Worm (Caenorhabditis elegans): ENCODE results near the gene pgap-3.

pgap-3 gene

DNA sequence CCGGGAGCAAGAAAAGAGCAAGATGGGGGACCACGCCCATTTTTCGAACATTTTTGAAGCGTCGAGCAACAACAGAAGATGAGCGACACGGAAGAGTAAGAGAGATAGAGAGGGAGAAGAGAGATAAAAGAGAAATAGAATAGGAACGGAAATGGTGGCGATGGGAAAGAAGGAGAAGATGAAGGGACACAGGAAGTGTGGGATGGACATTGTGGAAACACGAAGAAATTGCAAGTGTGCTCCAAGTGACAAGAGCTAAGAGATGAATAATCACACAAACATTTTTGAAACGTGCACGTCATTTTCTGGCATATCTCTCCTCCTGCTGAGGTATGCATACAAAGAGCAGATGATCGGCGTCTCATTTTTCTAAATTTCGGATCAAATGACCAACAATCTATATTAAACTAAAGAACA is 17.2 kb downstream of the pgap-3 start (continued):
- TF ChIP-seq F13H6.1 (tag; optimal IDR thresholded peaks at IDR 0.05): peak; percentile 91

DNA sequence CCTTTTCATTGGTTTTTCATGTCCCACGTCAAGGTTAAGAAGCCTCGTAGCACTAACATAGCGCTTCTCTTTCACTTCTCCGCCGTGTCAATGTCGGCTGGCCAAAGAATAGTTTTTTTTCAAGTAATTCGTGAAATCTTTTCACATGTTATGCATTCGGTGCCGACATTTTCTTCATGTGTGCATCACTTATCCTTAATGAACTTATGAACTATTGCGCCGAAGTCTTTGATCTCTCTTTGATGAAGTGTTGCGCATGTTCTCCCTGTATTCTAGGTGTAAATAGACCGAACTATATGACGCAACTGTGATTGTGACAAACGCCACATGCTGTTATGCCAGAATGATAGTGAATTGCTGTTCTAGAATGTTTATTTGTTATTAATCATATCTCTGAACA is 25.6 kb downstream of the pgap-3 start:
- TF ChIP-seq nhr-129 (tag; optimal IDR thresholded peaks at IDR 0.05) (peak; percentile 51), lin-13 (GFP tag; optimal IDR thresholded peaks at IDR 0.05) (no peak), alr-1 (tag; optimal IDR thresholded peaks at IDR 0.05) (no peak), nhr-21 (tag; optimal IDR thresholded peaks at IDR 0.05) (peak; percentile 46), sem-4 (tag; optimal IDR thresholded peaks at IDR 0.05) (no peak), nhr-25 (tag; optimal IDR thresholded peaks at IDR 0.05) (peak; percentile 54)

DNA sequence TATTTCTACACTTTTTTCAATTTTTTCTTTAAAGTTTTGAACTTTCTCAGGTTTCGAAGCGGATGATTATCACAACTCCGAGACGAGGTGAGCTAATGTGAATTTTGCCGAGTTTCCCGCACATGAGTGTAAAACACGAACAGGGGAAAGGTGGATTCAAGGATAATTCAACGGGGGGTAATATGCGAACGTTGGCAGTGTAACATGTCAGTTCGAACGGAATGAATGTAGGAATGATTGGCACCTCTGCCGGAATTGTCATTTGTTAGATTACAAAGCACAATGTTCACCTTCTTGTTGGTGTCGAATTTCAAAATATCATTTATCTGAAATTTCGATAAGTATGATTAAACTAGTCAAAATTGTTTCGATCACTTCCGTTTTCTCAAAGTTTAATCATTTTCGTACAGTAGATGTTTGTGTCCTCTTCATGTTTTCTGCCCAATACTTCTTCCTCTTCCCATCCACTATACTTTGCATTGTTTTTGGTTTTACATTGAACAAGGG is 28.7 kb downstream of the pgap-3 start, which contains the start of gene picc-1:
Gene picc-1 (plus strand): TSS at position 51 of the 507 bp plus-strand sequence.
- TF ChIP-seq snpc-4 (tag; optimal IDR thresholded peaks at IDR 0.05) (no peak), Y55F3AM.14 (GFP tag; optimal IDR thresholded peaks at IDR 0.05) (no peak), nhr-25 (tag; optimal IDR thresholded peaks at IDR 0.05) (peak; percentile 18), nhr-21 (tag; optimal IDR thresholded peaks at IDR 0.05) (peak; percentile 28), lsy-2 (tag; optimal IDR thresholded peaks at IDR 0.05) (peak in 1 of 2 experiments; percentile 32)

DNA sequence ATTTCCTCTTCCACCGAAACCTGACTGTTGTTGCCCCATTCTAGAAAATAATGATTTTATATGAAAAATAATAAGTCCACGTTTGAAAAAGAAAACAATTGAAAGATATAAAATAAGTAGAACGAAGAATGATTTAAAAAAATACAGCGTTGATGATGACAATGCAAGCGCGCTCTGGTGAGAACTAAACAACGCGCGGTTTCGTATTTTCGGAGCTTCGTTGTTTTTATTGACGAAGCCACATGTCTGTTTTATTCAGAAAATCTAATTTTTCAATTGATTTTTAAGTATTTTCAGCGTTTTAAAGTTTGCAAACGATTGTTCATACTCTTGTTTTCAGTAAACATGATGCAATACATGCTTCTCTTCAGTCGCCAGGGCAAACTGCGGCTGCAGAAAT is 30.1 kb downstream of the pgap-3 start, which contains the start of the genes rpt-2 and aps-1:
Gene rpt-2 (minus strand): TSS at position 40 of the 400 bp plus-strand sequence.
Gene aps-1 (plus strand): TSS at position 341 of the 400 bp plus-strand sequence.
- TF ChIP-seq nhr-237 (tag; optimal IDR thresholded peaks at IDR 0.05) (no peak), C34F6.9 (tag; optimal IDR thresholded peaks at IDR 0.05) (peak; percentile 94), gmeb-1 (tag; optimal IDR thresholded peaks at IDR 0.05) (peak; percentile 84), alr-1 (tag; optimal IDR thresholded peaks at IDR 0.05) (no peak), zag-1 (tag; optimal IDR thresholded peaks at IDR 0.05) (peak; percentile 20), nhr-21 (tag; optimal IDR thresholded peaks at IDR 0.05) (peak; percentile 69), peb-1 (tag; optimal IDR thresholded peaks at IDR 0.05) (no peak), nhr-12 (tag; optimal IDR thresholded peaks at IDR 0.05) (no peak), ceh-82 (tag; optimal IDR thresholded peaks at IDR 0.05) (no peak), unc-62 (GFP tag; optimal IDR thresholded peaks at IDR 0.05) (no peak), unc-55 (GFP tag; optimal IDR thresholded peaks at IDR 0.05) (peak; percentile 96), nhr-6 (tag; optimal IDR thresholded peaks at IDR 0.05) (peak; percentile 85), sma-9 (GFP tag; optimal IDR thresholded peaks at IDR 0.05) (peak; percentile 89), sma-9 (tag; optimal IDR thresholded peaks at IDR 0.05) (no peak), R02D3.7 (tag; optimal IDR thresholded peaks at IDR 0.05) (no peak), skn-1 (tag; optimal IDR thresholded peaks at IDR 0.05) (peak; percentile 99), ZK546.5 (tag; optimal IDR thresholded peaks at IDR 0.05) (no peak), Y55F3AM.14 (GFP tag; optimal IDR thresholded peaks at IDR 0.05) (no peak), lin-13 (GFP tag; optimal IDR thresholded peaks at IDR 0.05) (peak; percentile 84), elt-3 (tag; optimal IDR thresholded peaks at IDR 0.05) (no peak), nhr-23 (tag; optimal IDR thresholded peaks at IDR 0.05) (no peak), mab-5 (tag; optimal IDR thresholded peaks at IDR 0.05) (peak; percentile 84), elt-1 (tag; optimal IDR thresholded peaks at IDR 0.05) (no peak), lin-11 (tag; optimal IDR thresholded peaks at IDR 0.05) (no peak), unc-39 (tag; optimal IDR thresholded peaks at IDR 0.05) (no peak), nhr-77 (tag; optimal IDR thresholded peaks at IDR 0.05) (no peak), nhr-25 (tag; optimal IDR thresholded peaks at IDR 0.05) (peak; percentile 68), crh-2 (tag; optimal IDR thresholded peaks at IDR 0.05) (peak; percentile 93), sma-3 (GFP tag; optimal IDR thresholded peaks at IDR 0.05) (peak; percentile 83), sem-4 (tag; optimal IDR thresholded peaks at IDR 0.05) (peak; percentile 84), nhr-11 (tag; optimal IDR thresholded peaks at IDR 0.05) (no peak), nhr-129 (tag; optimal IDR thresholded peaks at IDR 0.05) (peak; percentile 87), mbf-1 (tag; optimal IDR thresholded peaks at IDR 0.05) (no peak), aly-2 (tag; optimal IDR thresholded peaks at IDR 0.05) (no peak), ama-1 (optimal IDR thresholded peaks at IDR 0.05) (peak; percentile 71), lin-39 (tag; optimal IDR thresholded peaks at IDR 0.05) (no peak), ceh-16 (tag; optimal IDR thresholded peaks at IDR 0.05) (peak; percentile 11), nhr-10 (tag; optimal IDR thresholded peaks at IDR 0.05) (no peak), fos-1 (tag; optimal IDR thresholded peaks at IDR 0.05) (no peak), lsy-2 (tag; optimal IDR thresholded peaks at IDR 0.05) (peak; percentile 58 to 90), F13H6.1 (tag; optimal IDR thresholded peaks at IDR 0.05) (peak; percentile 76), mdl-1 (tag; optimal IDR thresholded peaks at IDR 0.05) (peak in 1 of 2 experiments; percentile 18), ztf-1 (GFP tag; conservative IDR thresholded peaks at IDR 0.05) (no peak), dmd-4 (tag; optimal IDR thresholded peaks at IDR 0.05) (no peak), blmp-1 (tag; optimal IDR thresholded peaks at IDR 0.05; ENCODE audit: insufficient read depth) (peak; percentile 59), ztf-11 (tag; optimal IDR thresholded peaks at IDR 0.05) (no peak), snpc-4 (tag; optimal IDR thresholded peaks at IDR 0.05) (peak; percentile 71)

Data from whole organism, L2 larva.